Fruit fly (Drosophila melanogaster) whole organism, embryonic: ENCODE measurements around the gene CG43245.

Experiments used
- Asciz ChIP-seq: fragments of 200-800 bp; sonication (Bioruptor generic); optimal IDR thresholded peaks from 2 replicates; lab custom pipeline; 2017; ENCODE audit warnings: missing biosample characterization, mild to moderate bottlenecking, missing genetic modification characterization, missing genetic modification reagents
- Atf3 ChIP-seq: fragments of 200-800 bp; sonication (Bioruptor generic); optimal IDR thresholded peaks from 3 replicates; lab custom pipeline; 2016; ENCODE audit warnings: missing biosample characterization, missing genetic modification characterization
- CG10209 ChIP-seq: fragments of 200-800 bp; sonication (Bioruptor generic); optimal IDR thresholded peaks from 3 replicates; lab custom pipeline; 2017; ENCODE audit warnings: missing biosample characterization, mild to moderate bottlenecking, missing genetic modification characterization, missing genetic modification reagents
- CG13424 ChIP-seq: fragments of 200-800 bp; sonication (Bioruptor generic); optimal IDR thresholded peaks from 2 replicates; lab custom pipeline; 2019; ENCODE audit warnings: missing biosample characterization, mild to moderate bottlenecking, missing genetic modification characterization, moderate library complexity
- CG13894 ChIP-seq: fragments of 200-800 bp; sonication (Bioruptor generic); optimal IDR thresholded peaks from 3 replicates; lab custom pipeline; 2018; ENCODE audit warnings: missing biosample characterization, mild to moderate bottlenecking, missing genetic modification characterization, moderate library complexity
- CG14050 ChIP-seq: fragments of 200-800 bp; sonication (Bioruptor generic); IDR thresholded peaks from 3 replicates; pipeline ENCODE4 v1.3.6; 2022; ENCODE audit warnings: missing biosample characterization, missing genetic modification characterization
- CG18599 ChIP-seq: fragments of 200-800 bp; sonication (Bioruptor generic); optimal IDR thresholded peaks from 3 replicates; lab custom pipeline; 2017; ENCODE audit warnings: missing biosample characterization, missing genetic modification characterization, mild to moderate bottlenecking, moderate library complexity, missing genetic modification reagents
- CG2678 ChIP-seq: fragments of 200-800 bp; sonication (Bioruptor generic); optimal IDR thresholded peaks from 3 replicates; lab custom pipeline; 2019; ENCODE audit warnings: missing biosample characterization, mild to moderate bottlenecking, missing genetic modification characterization, moderate library complexity
- CG2875 ChIP-seq: fragments of 200-800 bp; sonication (Bioruptor generic); optimal IDR thresholded peaks from 2 replicates; lab custom pipeline; 2017; ENCODE audit warnings: missing biosample characterization, mild to moderate bottlenecking, missing genetic modification characterization, missing genetic modification reagents
- CG3726 ChIP-seq: fragments of 200-800 bp; sonication (Bioruptor generic); IDR thresholded peaks from 3 replicates; pipeline ENCODE4, ENCODE4 v1.3.6; 2022; ENCODE audit warnings: missing biosample characterization, missing genetic modification characterization
- CG5180 ChIP-seq: fragments of 200-800 bp; sonication (Bioruptor generic); optimal IDR thresholded peaks from 3 replicates; lab custom pipeline; 2017; ENCODE audit warnings: missing biosample characterization, missing genetic modification characterization, mild to moderate bottlenecking, moderate library complexity, missing genetic modification reagents
- CG7357 ChIP-seq: fragments of 200-800 bp; sonication (Bioruptor generic); IDR thresholded peaks from 3 replicates; pipeline ENCODE4 v1.3.6; 2022; ENCODE audit warnings: missing biosample characterization, missing genetic modification characterization
- CG7745 ChIP-seq: fragments of 200-800 bp; sonication (Bioruptor generic); optimal IDR thresholded peaks from 2 replicates; lab custom pipeline; 2018; ENCODE audit warnings: missing biosample characterization, mild to moderate bottlenecking, missing genetic modification characterization, moderate library complexity
- CG8281 ChIP-seq: fragments of 200-800 bp; sonication (Bioruptor generic); optimal IDR thresholded peaks from 2 replicates; lab custom pipeline; 2018; ENCODE audit warnings: missing biosample characterization, mild to moderate bottlenecking, missing genetic modification characterization, moderate library complexity
- CG9817 ChIP-seq: fragments of 200-800 bp; sonication (Bioruptor generic); optimal IDR thresholded peaks from 2 replicates; lab custom pipeline; 2018; ENCODE audit warnings: missing biosample characterization, mild to moderate bottlenecking, missing genetic modification characterization, moderate library complexity
- CHES-1-like ChIP-seq: fragments of 200-800 bp; sonication (Bioruptor generic); optimal IDR thresholded peaks from 2 replicates; lab custom pipeline; 2016; ENCODE audit warnings: missing biosample characterization, missing genetic modification characterization
- Camta ChIP-seq: fragments of 200-800 bp; sonication (Bioruptor generic); optimal IDR thresholded peaks from 2 replicates; lab custom pipeline; 2016; ENCODE audit warnings: missing biosample characterization, missing genetic modification characterization
- Elba2 ChIP-seq: fragments of 200-800 bp; sonication (Bioruptor generic); optimal IDR thresholded peaks from 3 replicates; lab custom pipeline; 2016; ENCODE audit warnings: missing biosample characterization, missing genetic modification characterization
- Ets65A ChIP-seq: fragments of 200-800 bp; sonication (Bioruptor generic); peaks from one replicate; lab custom pipeline; 2016; ENCODE audit warnings: missing biosample characterization, missing genetic modification characterization
- HHEX ChIP-seq: fragments of 200-800 bp; sonication (Bioruptor generic); optimal IDR thresholded peaks from 3 replicates; lab custom pipeline; 2017; ENCODE audit warnings: missing biosample characterization, mild to moderate bottlenecking, missing genetic modification characterization, missing genetic modification reagents
- HLH3B ChIP-seq: fragments of 200-800 bp; sonication (Bioruptor generic); IDR thresholded peaks from 2 replicates; pipeline ENCODE4 v1.3.6; 2022; ENCODE audit warnings: missing biosample characterization, missing genetic modification characterization
- HLH54F ChIP-seq: fragments of 200-800 bp; sonication (Bioruptor generic); optimal IDR thresholded peaks from 3 replicates; lab custom pipeline; 2016; ENCODE audit warnings: missing biosample characterization, missing genetic modification characterization
- Hey ChIP-seq: fragments of 200-800 bp; sonication (Bioruptor generic); optimal IDR thresholded peaks from 3 replicates; lab custom pipeline; 2018; ENCODE audit warnings: missing biosample characterization, mild to moderate bottlenecking, missing genetic modification characterization
- MTF-1 ChIP-seq: fragments of 200-800 bp; sonication (Bioruptor generic); optimal IDR thresholded peaks from 2 replicates; lab custom pipeline; 2018; ENCODE audit warnings: missing biosample characterization, mild to moderate bottlenecking, missing genetic modification characterization, borderline replicate concordance
- NC2α ChIP-seq: fragments of 200-800 bp; sonication (Bioruptor generic); optimal IDR thresholded peaks from 2 replicates; lab custom pipeline; 2016; ENCODE audit warnings: missing biosample characterization, missing genetic modification characterization
- Ptx1 ChIP-seq: fragments of 200-800 bp; sonication (Bioruptor generic); IDR thresholded peaks from 2 replicates; pipeline ENCODE4 v1.3.6; 2022; ENCODE audit warnings: missing biosample characterization, missing genetic modification characterization
- Taf1 ChIP-seq: fragments of 200-800 bp; sonication (Bioruptor generic); IDR thresholded peaks from 2 replicates; pipeline ENCODE4 v1.3.6; 2022; ENCODE audit warnings: missing biosample characterization, missing genetic modification characterization
- YL-1 ChIP-seq: fragments of 200-800 bp; sonication (Bioruptor generic); optimal IDR thresholded peaks from 3 replicates; lab custom pipeline; 2017; ENCODE audit warnings: missing biosample characterization, mild to moderate bottlenecking, missing genetic modification characterization
- chinmo ChIP-seq: fragments of 200-800 bp; sonication (Bioruptor generic); IDR thresholded peaks from 4 replicates; pipeline ENCODE4 v1.3.6; 2022; ENCODE audit warnings: missing biosample characterization, missing genetic modification characterization; ENCODE audit not compliant: partially characterized antibody
- crp ChIP-seq, 2 experiments: fragments of 200-800 bp; sonication (Bioruptor generic); optimal IDR thresholded peaks; 2 replicates in 1 of 2; 3 replicates in 1 of 2; lab custom pipeline; 2017; ENCODE audit warnings: missing biosample characterization in 2 of 2, missing genetic modification characterization in 2 of 2, mild to moderate bottlenecking in 1 of 2, moderate library complexity in 1 of 2
- cwo ChIP-seq: fragments of 200-800 bp; sonication (Bioruptor generic); optimal IDR thresholded peaks from 3 replicates; lab custom pipeline; 2017; ENCODE audit warnings: missing biosample characterization, missing genetic modification characterization, mild to moderate bottlenecking, moderate library complexity, missing genetic modification reagents
- grau ChIP-seq: fragments of 200-800 bp; optimal IDR thresholded peaks from 3 replicates; lab custom pipeline; 2019; ENCODE audit warnings: missing biosample characterization, mild to moderate bottlenecking, missing genetic modification characterization, moderate library complexity
- grn ChIP-seq: fragments of 200-800 bp; sonication (Bioruptor generic); optimal IDR thresholded peaks from 3 replicates; lab custom pipeline; 2017; ENCODE audit warnings: missing biosample characterization, missing genetic modification characterization
- ham ChIP-seq: fragments of 200-800 bp; sonication (Bioruptor generic); IDR thresholded peaks from 2 replicates; pipeline ENCODE4 v1.3.6; 2022; ENCODE audit warnings: missing biosample characterization, missing genetic modification characterization
- kay ChIP-seq: fragments of 200-800 bp; sonication (Bioruptor generic); optimal IDR thresholded peaks from 2 replicates; lab custom pipeline; 2016; ENCODE audit warnings: missing biosample characterization, missing genetic modification characterization
- ken ChIP-seq: fragments of 200-800 bp; sonication (Bioruptor generic); IDR thresholded peaks from 3 replicates; pipeline ENCODE4 v1.3.6; 2022; ENCODE audit warnings: missing biosample characterization, missing genetic modification characterization
- kni ChIP-seq: fragments of 200-800 bp; sonication (Bioruptor generic); optimal IDR thresholded peaks from 3 replicates; lab custom pipeline; 2017; ENCODE audit warnings: mild to moderate bottlenecking, missing biosample characterization, missing genetic modification reagents, missing genetic modification characterization
- lola ChIP-seq, 3 experiments: fragments of >200 bp in 2 of 3; fragments of 200-800 bp in 1 of 3; sonication (Bioruptor generic) in 1 of 3; optimal IDR thresholded peaks; 2 replicates each; lab custom pipeline; 2017 to 2019; ENCODE audit warnings: missing biosample characterization in 3 of 3, missing genetic modification characterization in 3 of 3, mild to moderate bottlenecking in 1 of 3, moderate library complexity in 1 of 3
- maf-S ChIP-seq: fragments of 200-800 bp; sonication (Bioruptor generic); optimal IDR thresholded peaks from 2 replicates; lab custom pipeline; 2016; ENCODE audit warnings: missing biosample characterization, missing genetic modification characterization
- nom ChIP-seq: fragments of 200-800 bp; sonication (Bioruptor generic); optimal IDR thresholded peaks from 2 replicates; lab custom pipeline; 2017; ENCODE audit warnings: missing biosample characterization, missing genetic modification characterization, mild to moderate bottlenecking, moderate library complexity, missing genetic modification reagents
- org-1 ChIP-seq: fragments of 200-800 bp; sonication (Bioruptor generic); optimal IDR thresholded peaks from 2 replicates; lab custom pipeline; 2017; ENCODE audit warnings: missing biosample characterization, missing genetic modification characterization
- peb ChIP-seq: fragments of 200-800 bp; sonication (Bioruptor generic); IDR thresholded peaks from 2 replicates; pipeline ENCODE4 v1.3.6; 2022; ENCODE audit warnings: missing biosample characterization, missing genetic modification characterization
- pnt ChIP-seq: fragments of 200-800 bp; sonication (Bioruptor generic); optimal IDR thresholded peaks from 3 replicates; lab custom pipeline; 2016; ENCODE audit warnings: missing biosample characterization, missing genetic modification characterization
- prd ChIP-seq, 3 experiments: fragments of >200 bp in 2 of 3; fragments of 200-800 bp in 1 of 3; sonication (Bioruptor generic) in 1 of 3; optimal IDR thresholded peaks in 2 of 3; IDR thresholded peaks in 1 of 3; 2 replicates in 2 of 3; 3 replicates in 1 of 3; pipeline versions ENCODE4 v1.3.6 to Lab custom; 2017 to 2022; ENCODE audit warnings: missing biosample characterization in 1 of 3, missing genetic modification characterization in 1 of 3
- sd ChIP-seq: fragments of 200-800 bp; sonication (Bioruptor generic); optimal IDR thresholded peaks from 3 replicates; lab custom pipeline; 2018; ENCODE audit warnings: missing biosample characterization, mild to moderate bottlenecking, missing genetic modification characterization, moderate library complexity
- sna ChIP-seq: fragments of 200-800 bp; sonication (Bioruptor generic); IDR thresholded peaks from 2 replicates; pipeline ENCODE4 v1.3.6; 2022; ENCODE audit warnings: missing biosample characterization, missing genetic modification characterization; ENCODE audit not compliant: partially characterized antibody
- sob ChIP-seq: fragments of 200-800 bp; sonication (Bioruptor generic); IDR thresholded peaks from 2 replicates; pipeline ENCODE4 v1.3.6; 2022; ENCODE audit warnings: missing biosample characterization, missing genetic modification characterization
- sqz ChIP-seq: fragments of 200-800 bp; sonication (Bioruptor generic); optimal IDR thresholded peaks from 3 replicates; lab custom pipeline; 2018; ENCODE audit warnings: missing biosample characterization, mild to moderate bottlenecking, missing genetic modification characterization

CG43245 gene

dm6 chr3L:10745547-10746189 is 26.1 kb upstream of the CG43245 start (continued):
- TF ChIP-seq NC2α (GFP tag; lab: Kevin White, UChicago) (no peak), MTF-1 (GFP tag; lab: Kevin White, UChicago) (no peak), CG13424 (tag; lab: Kevin White, UChicago) (peak; percentile 37), sna (GFP tag; lab: Robert Waterston, UW) (no peak), CG2678 (tag; lab: Kevin White, UChicago) (peak; percentile 60), Ptx1 (GFP tag; lab: Robert Waterston, UW) (peak; percentile 81), maf-S (GFP tag; lab: Kevin White, UChicago) (peak; percentile 34), pnt (GFP tag; lab: Kevin White, UChicago) (peak; percentile 62), CG18599 (no peak), lola (GFP tag; optimal IDR thresholded peaks at IDR 0.05; lab: Kevin White, UChicago) (no peak), Camta (GFP tag; lab: Kevin White, UChicago) (peak; percentile 14), ken (GFP tag; lab: Robert Waterston, UW) (no peak; the same call in 2 of the 3 replicates), crp (GFP tag; optimal IDR thresholded peaks at IDR 0.05; lab: Kevin White, UChicago) (no peak), kni (GFP tag; lab: Kevin White, UChicago) (no peak), ham (GFP tag; lab: Robert Waterston, UW) (no peak), HHEX (GFP tag; lab: Kevin White, UChicago) (peak; percentile 39), nom (GFP tag; lab: Kevin White, UChicago) (no peak), HLH54F (GFP tag; lab: Kevin White, UChicago) (no peak), CG14050 (GFP tag; lab: Robert Waterston, UW) (peak; percentile 25; the same call in 1 of the 3 replicates), org-1 (GFP tag; lab: Kevin White, UChicago) (peak; percentile 55), sd (tag; lab: Kevin White, UChicago) (no peak), cwo (GFP tag; lab: Kevin White, UChicago) (peak; percentile 34), sob (GFP tag; lab: Robert Waterston, UW) (no peak), kay (GFP tag; lab: Kevin White, UChicago) (peak; percentile 32), CG7745 (no peak), CG10209 (GFP tag; lab: Kevin White, UChicago) (peak; percentile 39), CG9817 (peak; percentile 45), CHES-1-like (no peak), grn (GFP tag; lab: Kevin White, UChicago) (no peak), Elba2 (GFP tag; lab: Kevin White, UChicago) (no peak), sqz (GFP tag; lab: Kevin White, UChicago) (no peak), chinmo (GFP tag; lab: Robert Waterston, UW) (no peak), YL-1 (no peak), peb (0 out of 2 replicates have a peak, but pooled peaks have one; percentile 28), prd (optimal IDR thresholded peaks at IDR 0.05; lab: Kevin White, UChicago) (no peak), prd (GFP tag; IDR thresholded peaks at IDR 0.05; lab: Robert Waterston, UW) (peak; percentile 61), CG5180 (GFP tag; lab: Kevin White, UChicago) (no peak), CG8281 (tag; lab: Kevin White, UChicago) (no peak), HLH3B (GFP tag; lab: Robert Waterston, UW) (peak; percentile 67), CG7357 (GFP tag; lab: Robert Waterston, UW) (no peak), Taf1 (GFP tag; lab: Robert Waterston, UW) (no peak), grau (tag; lab: Kevin White, UChicago) (peak; percentile 47), CG3726 (GFP tag; lab: Robert Waterston, UW) (no peak), Atf3 (GFP tag; lab: Kevin White, UChicago) (no peak), Asciz (GFP tag; lab: Kevin White, UChicago) (peak; percentile 58), Ets65A (GFP tag; lab: Kevin White, UChicago) (peak; percentile 2), CG2875 (GFP tag; lab: Kevin White, UChicago) (peak; percentile 48), CG13894 (no peak), Hey (tag; lab: Kevin White, UChicago) (no peak)
